Fruit fly (Drosophila melanogaster) whole organism, embryonic: ENCODE results near the gene scyl.

Experiments used
- Antp ChIP-seq: fragments of 200-800 bp; sonication (Bioruptor generic); optimal IDR thresholded peaks from 3 replicates; lab custom pipeline; 2016; ENCODE audit warnings: missing biosample characterization, missing genetic modification characterization
- CG10147 ChIP-seq: fragments of 200-800 bp; sonication (Bioruptor generic); optimal IDR thresholded peaks from 2 replicates; lab custom pipeline; 2019; ENCODE audit warnings: missing biosample characterization, mild to moderate bottlenecking, missing genetic modification characterization, moderate library complexity
- CG10431 ChIP-seq: fragments of 200-800 bp; sonication (Bioruptor generic); optimal IDR thresholded peaks from 3 replicates; lab custom pipeline; 2018; ENCODE audit warnings: missing biosample characterization, mild to moderate bottlenecking, missing genetic modification characterization
- CG10979 ChIP-seq: fragments of 200-800 bp; sonication (Bioruptor generic); optimal IDR thresholded peaks from 2 replicates; lab custom pipeline; 2018; ENCODE audit warnings: missing biosample characterization, mild to moderate bottlenecking, missing genetic modification characterization, moderate library complexity
- CG11456 ChIP-seq: fragments of 200-800 bp; sonication (Bioruptor generic); IDR thresholded peaks from 3 replicates; pipeline ENCODE4 v1.3.6; 2022; ENCODE audit warnings: missing biosample characterization, missing genetic modification characterization
- CG12219 ChIP-seq: fragments of 200-800 bp; sonication (Bioruptor generic); optimal IDR thresholded peaks from 3 replicates; lab custom pipeline; 2018; ENCODE audit warnings: missing biosample characterization, mild to moderate bottlenecking, missing genetic modification characterization
- CG12942 ChIP-seq: fragments of 200-800 bp; sonication (Bioruptor generic); optimal IDR thresholded peaks from 3 replicates; lab custom pipeline; 2016; ENCODE audit warnings: missing biosample characterization, missing genetic modification characterization
- CG14014 ChIP-seq: fragments of 200-800 bp; sonication (Bioruptor generic); IDR thresholded peaks from 2 replicates; pipeline ENCODE4 v1.3.6; 2022; ENCODE audit warnings: missing biosample characterization, missing genetic modification characterization
- CG1529 ChIP-seq: fragments of 200-800 bp; sonication (Bioruptor generic); optimal IDR thresholded peaks from 3 replicates; lab custom pipeline; 2018; ENCODE audit warnings: missing biosample characterization, missing genetic modification characterization
- CG1832 ChIP-seq: fragments of 200-800 bp; sonication (Bioruptor generic); optimal IDR thresholded peaks from 2 replicates; lab custom pipeline; 2017; ENCODE audit warnings: missing biosample characterization, mild to moderate bottlenecking, missing genetic modification characterization, inconsistent platforms
- CG2120 ChIP-seq: fragments of 200-800 bp; sonication (Bioruptor generic); optimal IDR thresholded peaks from 3 replicates; lab custom pipeline; 2016; ENCODE audit warnings: missing biosample characterization, missing genetic modification characterization
- CG31441 ChIP-seq: fragments of 200-800 bp; sonication (Bioruptor generic); IDR thresholded peaks from 2 replicates; pipeline ENCODE4 v1.3.6; 2022; ENCODE audit warnings: missing biosample characterization, missing genetic modification characterization
- CG8765 ChIP-seq: fragments of 200-800 bp; sonication (Bioruptor generic); IDR thresholded peaks from 2 replicates; pipeline ENCODE4 v1.3.6; 2022; ENCODE audit warnings: missing biosample characterization, missing genetic modification characterization
- CG9876 ChIP-seq: fragments of 200-800 bp; sonication (Bioruptor generic); optimal IDR thresholded peaks from 2 replicates; lab custom pipeline; 2016; ENCODE audit warnings: missing biosample characterization, missing genetic modification characterization
- CHES-1-like ChIP-seq: fragments of 200-800 bp; sonication (Bioruptor generic); optimal IDR thresholded peaks from 2 replicates; lab custom pipeline; 2016; ENCODE audit warnings: missing biosample characterization, missing genetic modification characterization
- Camta ChIP-seq: fragments of 200-800 bp; sonication (Bioruptor generic); optimal IDR thresholded peaks from 2 replicates; lab custom pipeline; 2016; ENCODE audit warnings: missing biosample characterization, missing genetic modification characterization
- Deaf1 ChIP-seq: fragments of 200-800 bp; optimal IDR thresholded peaks from 3 replicates; lab custom pipeline; 2019; ENCODE audit warnings: missing biosample characterization, mild to moderate bottlenecking, missing genetic modification characterization, moderate library complexity
- Dfd ChIP-seq, 2 experiments: fragments of >200 bp; optimal IDR thresholded peaks; 2 replicates each; lab custom pipeline; 2017; ENCODE audit warnings: missing biosample characterization in 2 of 2, missing genetic modification characterization in 2 of 2
- E2f2 ChIP-seq: fragments of 200-800 bp; sonication (Bioruptor generic); IDR thresholded peaks from 2 replicates; pipeline ENCODE4 v1.3.6; 2022; ENCODE audit warnings: missing biosample characterization, missing genetic modification characterization
- Hsf ChIP-seq: fragments of 200-800 bp; sonication (Bioruptor generic); optimal IDR thresholded peaks from 3 replicates; lab custom pipeline; 2016; ENCODE audit warnings: missing biosample characterization, missing genetic modification characterization
- MESR4 ChIP-seq: fragments of 200-800 bp; sonication (Bioruptor generic); optimal IDR thresholded peaks from 2 replicates; lab custom pipeline; 2018; ENCODE audit warnings: missing biosample characterization, mild to moderate bottlenecking, missing genetic modification characterization, moderate library complexity
- NfI ChIP-seq: fragments of 200-800 bp; sonication (Bioruptor generic); optimal IDR thresholded peaks from 3 replicates; lab custom pipeline; 2018; ENCODE audit warnings: missing biosample characterization, mild to moderate bottlenecking, missing genetic modification characterization, moderate library complexity
- Oli ChIP-seq: fragments of 200-800 bp; sonication (Bioruptor generic); optimal IDR thresholded peaks from 2 replicates; lab custom pipeline; 2018; ENCODE audit warnings: missing biosample characterization, mild to moderate bottlenecking, missing genetic modification characterization, moderate library complexity
- Optix ChIP-seq: fragments of 200-800 bp; sonication (Bioruptor generic); IDR thresholded peaks from 3 replicates; pipeline ENCODE4 v1.3.6; 2022; ENCODE audit warnings: missing biosample characterization, missing genetic modification characterization
- Pdp1 ChIP-seq, 2 experiments: fragments of 200-800 bp; sonication (Bioruptor generic); optimal IDR thresholded peaks; 3 replicates each; lab custom pipeline; 2016; ENCODE audit warnings: missing biosample characterization in 2 of 2, missing genetic modification characterization in 2 of 2, mild to moderate bottlenecking in 1 of 2, moderate library complexity in 1 of 2
- abd-A ChIP-seq: fragments of 200-800 bp; sonication (Bioruptor generic); optimal IDR thresholded peaks from 3 replicates; lab custom pipeline; 2019; ENCODE audit warnings: missing biosample characterization, mild to moderate bottlenecking, missing genetic modification characterization, moderate library complexity
- ac ChIP-seq: fragments of 200-800 bp; sonication (Bioruptor generic); optimal IDR thresholded peaks from 3 replicates; lab custom pipeline; 2017; ENCODE audit warnings: missing biosample characterization, mild to moderate bottlenecking, missing genetic modification characterization
- ap ChIP-seq: fragments of 200-800 bp; sonication (Bioruptor generic); IDR thresholded peaks from 2 replicates; pipeline ENCODE4 v1.3.6; 2022; ENCODE audit warnings: missing biosample characterization, missing genetic modification characterization
- bsh ChIP-seq, 2 experiments: fragments of 200-800 bp; sonication (Bioruptor generic); optimal IDR thresholded peaks; 2 replicates each; lab custom pipeline; 2017 to 2018; ENCODE audit warnings: mild to moderate bottlenecking in 2 of 2, missing biosample characterization in 2 of 2, missing genetic modification characterization in 2 of 2, moderate library complexity in 1 of 2
- btn ChIP-seq: fragments of 200-800 bp; sonication (Bioruptor generic); optimal IDR thresholded peaks from 2 replicates; lab custom pipeline; 2016; ENCODE audit warnings: missing biosample characterization, missing genetic modification characterization
- cato ChIP-seq: fragments of 200-800 bp; sonication (Bioruptor generic); optimal IDR thresholded peaks from 2 replicates; lab custom pipeline; 2016; ENCODE audit warnings: missing biosample characterization, missing genetic modification characterization, borderline replicate concordance
- corto ChIP-seq: fragments of 200-800 bp; sonication (Bioruptor generic); optimal IDR thresholded peaks from 2 replicates; lab custom pipeline; 2016; ENCODE audit warnings: missing biosample characterization, mild to moderate bottlenecking, missing genetic modification characterization, moderate library complexity
- crp ChIP-seq, 2 experiments: fragments of 200-800 bp; sonication (Bioruptor generic); optimal IDR thresholded peaks; 2 replicates in 1 of 2; 3 replicates in 1 of 2; lab custom pipeline; 2017; ENCODE audit warnings: missing biosample characterization in 2 of 2, missing genetic modification characterization in 2 of 2, mild to moderate bottlenecking in 1 of 2, moderate library complexity in 1 of 2
- gt ChIP-seq: fragments of 200-800 bp; sonication (Bioruptor generic); IDR thresholded peaks from 2 replicates; pipeline ENCODE4 v1.3.6; 2022; ENCODE audit warnings: missing biosample characterization, missing genetic modification characterization
- hkb ChIP-seq, 2 experiments: fragments of 200-800 bp in 1 of 2; fragments of >200 bp in 1 of 2; sonication (Bioruptor generic) in 1 of 2; IDR thresholded peaks in 1 of 2; optimal IDR thresholded peaks in 1 of 2; 2 replicates each; pipeline versions ENCODE4 v1.3.6 to Lab custom; 2017 to 2022; ENCODE audit warnings: missing biosample characterization in 1 of 2, missing genetic modification characterization in 1 of 2
- jumu ChIP-seq: fragments of 200-800 bp; sonication (Bioruptor generic); optimal IDR thresholded peaks from 3 replicates; lab custom pipeline; 2016; ENCODE audit warnings: missing biosample characterization, missing genetic modification characterization
- lbe ChIP-seq: fragments of 200-800 bp; sonication (Bioruptor generic); optimal IDR thresholded peaks from 2 replicates; lab custom pipeline; 2016; ENCODE audit warnings: missing biosample characterization, mild to moderate bottlenecking, missing genetic modification characterization
- maf-S ChIP-seq: fragments of 200-800 bp; sonication (Bioruptor generic); optimal IDR thresholded peaks from 2 replicates; lab custom pipeline; 2016; ENCODE audit warnings: missing biosample characterization, missing genetic modification characterization
- pan ChIP-seq, 4 experiments: fragments of >200 bp in 3 of 4; fragments of 200-800 bp in 1 of 4; sonication (Bioruptor generic) in 1 of 4; optimal IDR thresholded peaks in 3 of 4; IDR thresholded peaks in 1 of 4; 2 replicates each; pipeline versions ENCODE4 v1.3.6 to Lab custom; 2017 to 2022; ENCODE audit warnings: missing biosample characterization in 2 of 4, missing genetic modification characterization in 2 of 4, mixed read lengths in 1 of 4
- pho ChIP-seq: fragments of 200-800 bp; sonication (Bioruptor generic); optimal IDR thresholded peaks from 2 replicates; lab custom pipeline; 2016; ENCODE audit warnings: missing biosample characterization, missing genetic modification characterization
- sc ChIP-seq, 3 experiments: fragments of >200 bp in 2 of 3; fragments of 200-800 bp in 1 of 3; sonication (Bioruptor generic) in 1 of 3; optimal IDR thresholded peaks; 2 replicates in 2 of 3; 3 replicates in 1 of 3; lab custom pipeline; 2017; ENCODE audit warnings: mild to moderate bottlenecking in 1 of 3, missing biosample characterization in 1 of 3, missing genetic modification characterization in 1 of 3, missing genetic modification reagents in 1 of 3
- shn ChIP-seq: fragments of 200-800 bp; sonication (Bioruptor generic); optimal IDR thresholded peaks from 3 replicates; lab custom pipeline; 2016; ENCODE audit warnings: missing biosample characterization, missing genetic modification characterization
- slp2 ChIP-seq: fragments of 200-800 bp; sonication (Bioruptor generic); optimal IDR thresholded peaks from 2 replicates; lab custom pipeline; 2016; ENCODE audit warnings: missing biosample characterization, missing genetic modification characterization
- stc ChIP-seq: fragments of 200-800 bp; sonication (Bioruptor generic); IDR thresholded peaks from 2 replicates; pipeline ENCODE4 v1.3.6; 2022; ENCODE audit warnings: missing biosample characterization, missing genetic modification characterization
- stwl ChIP-seq: fragments of 200-800 bp; sonication (Bioruptor generic); optimal IDR thresholded peaks from 3 replicates; lab custom pipeline; 2018; ENCODE audit warnings: missing biosample characterization, mild to moderate bottlenecking, missing genetic modification characterization, moderate library complexity
- sug ChIP-seq: fragments of 200-800 bp; optimal IDR thresholded peaks from 2 replicates; lab custom pipeline; 2019; ENCODE audit warnings: missing biosample characterization, mild to moderate bottlenecking, missing genetic modification characterization, moderate library complexity
- zf30C ChIP-seq: fragments of 200-800 bp; sonication (Bioruptor generic); optimal IDR thresholded peaks from 3 replicates; lab custom pipeline; 2018; ENCODE audit warnings: missing biosample characterization, mild to moderate bottlenecking, missing genetic modification characterization

The scyl gene

DNA sequence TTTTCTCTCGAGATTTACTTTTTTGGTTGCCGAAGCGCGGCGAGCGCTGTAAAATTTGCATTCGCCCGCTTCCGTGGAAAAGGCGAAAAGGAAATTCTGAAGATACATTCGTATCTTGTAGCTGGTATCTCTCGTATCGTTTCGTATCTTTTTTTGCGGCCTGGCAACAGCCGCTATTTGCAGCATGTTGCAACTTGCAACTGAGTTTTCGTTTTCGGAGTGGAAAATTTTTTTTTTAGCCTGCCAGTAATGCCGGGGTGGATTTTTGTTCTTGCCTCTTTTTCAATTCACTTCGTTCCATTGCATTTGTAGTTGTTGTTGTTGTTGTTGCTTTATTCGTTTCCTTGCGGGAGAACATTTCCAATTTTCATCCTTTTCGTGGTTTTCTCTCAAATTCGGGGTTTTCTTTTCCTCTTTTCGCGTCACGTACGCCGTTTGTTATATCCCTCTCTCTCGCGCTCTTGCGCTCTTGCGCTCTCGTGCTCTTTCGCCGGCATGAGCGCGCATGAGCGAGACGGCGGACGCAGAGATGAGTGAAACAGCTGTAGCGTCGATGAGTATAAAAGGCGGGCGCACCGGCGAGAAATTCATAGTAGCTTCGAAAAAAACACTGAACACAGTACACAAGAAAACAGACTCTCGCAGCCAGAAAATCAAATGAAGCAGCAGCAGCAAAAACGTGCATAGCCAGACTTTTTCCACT, at the start of gene scyl (continued):
- TF ChIP-seq CHES-1-like (GFP tag; lab: Kevin White, UChicago) (peak; percentile 41), CG8765 (no peak), pan (optimal IDR thresholded peaks at IDR 0.05; lab: Kevin White, UChicago) (no peak), pan (GFP tag; optimal IDR thresholded peaks at IDR 0.05 in 1 of 2, IDR thresholded peaks at IDR 0.05 in 1 of 2) (peak in 1 of 2 experiments; percentile 69), CG11456 (GFP tag; lab: Robert Waterston, UW) (no peak; the same call in 2 of the 3 replicates), corto (peak; percentile 29), ac (peak; percentile 68), Deaf1 (tag; lab: Kevin White, UChicago) (peak; percentile 76), pho (peak; percentile 46), stwl (tag; lab: Kevin White, UChicago) (peak; percentile 27), Camta (peak; percentile 69), Hsf (GFP tag; lab: Kevin White, UChicago) (no peak), maf-S (GFP tag; lab: Kevin White, UChicago) (no peak), slp2 (GFP tag; lab: Kevin White, UChicago) (peak; percentile 14), CG1529 (GFP tag; lab: Kevin White, UChicago) (peak; percentile 24), gt (GFP tag; lab: Robert Waterston, UW) (no peak), shn (GFP tag; lab: Kevin White, UChicago) (peak; percentile 60), CG10979 (tag; lab: Kevin White, UChicago) (peak; percentile 18), hkb (optimal IDR thresholded peaks at IDR 0.05; lab: Kevin White, UChicago) (no peak), hkb (GFP tag; IDR thresholded peaks at IDR 0.05; lab: Robert Waterston, UW) (peak; percentile 72), MESR4 (peak; percentile 14), CG12942 (GFP tag; lab: Kevin White, UChicago) (peak; percentile 8), cato (no peak), NfI (GFP tag; lab: Kevin White, UChicago) (peak; percentile 36), sug (tag; lab: Kevin White, UChicago) (peak; percentile 64), Pdp1 (GFP tag; optimal IDR thresholded peaks at IDR 0.05; lab: Kevin White, UChicago) (peak; percentile 36 to 37), CG1832 (GFP tag; lab: Kevin White, UChicago) (peak; percentile 97), CG31441 (GFP tag; lab: Robert Waterston, UW) (no peak), sc (optimal IDR thresholded peaks at IDR 0.05; lab: Kevin White, UChicago) (no peak), sc (GFP tag; optimal IDR thresholded peaks at IDR 0.05; lab: Kevin White, UChicago) (no peak), crp (GFP tag; optimal IDR thresholded peaks at IDR 0.05; lab: Kevin White, UChicago) (peak in 1 of 2 experiments; percentile 77), CG14014 (GFP tag; lab: Robert Waterston, UW) (peak; percentile 40; the same call in 1 of the 2 replicates), btn (peak; percentile 44), CG2120 (GFP tag; lab: Kevin White, UChicago) (peak; percentile 47), jumu (GFP tag; lab: Kevin White, UChicago) (peak; percentile 14), stc (GFP tag; lab: Robert Waterston, UW) (peak; percentile 69; the same call in 1 of the 2 replicates), lbe (GFP tag; lab: Kevin White, UChicago) (peak; percentile 62), zf30C (GFP tag; lab: Kevin White, UChicago) (peak; percentile 48), Antp (GFP tag; lab: Kevin White, UChicago) (peak; percentile 59), CG9876 (GFP tag; lab: Kevin White, UChicago) (peak; percentile 42), ap (no peak), Oli (peak; percentile 12), CG10431 (peak; percentile 73), Optix (GFP tag; lab: Robert Waterston, UW) (peak; percentile 49; the same call in 2 of the 3 replicates), E2f2 (peak; percentile 30; the same call in 1 of the 2 replicates), abd-A (peak; percentile 87), Dfd (GFP tag; optimal IDR thresholded peaks at IDR 0.05; lab: Kevin White, UChicago) (no peak), CG10147 (GFP tag; lab: Kevin White, UChicago) (peak; percentile 11), CG12219 (peak; percentile 48), bsh (GFP tag; optimal IDR thresholded peaks at IDR 0.05; lab: Kevin White, UChicago) (peak; percentile 42 to 75)
